Worm (Caenorhabditis elegans) whole organism, L3 larva: ENCODE measurements around the gene C56A3.8.

Experiments used
- ZK546.5 ChIP-seq: sonication (generic microtip); optimal IDR thresholded peaks from 2 replicates; lab custom pipeline; 2017; ENCODE audit warnings: missing biosample characterization, missing genetic modification characterization
- aly-2 ChIP-seq: fragments of 150-350 bp; optimal IDR thresholded peaks from 2 replicates; lab custom pipeline; 2014; ENCODE audit warnings: missing biosample characterization, missing genetic modification characterization
- ceh-16 ChIP-seq: sonication (generic microtip); optimal IDR thresholded peaks from 2 replicates; lab custom pipeline; 2017; ENCODE audit warnings: missing biosample characterization, missing genetic modification characterization
- ceh-28 ChIP-seq: fragments of 150-350 bp; optimal IDR thresholded peaks from 2 replicates; lab custom pipeline; 2014; ENCODE audit warnings: missing biosample characterization, missing genetic modification reagents, missing genetic modification characterization
- ceh-9 ChIP-seq: sonication (generic microtip); optimal IDR thresholded peaks from 2 replicates; lab custom pipeline; 2018; ENCODE audit warnings: missing biosample characterization, missing genetic modification characterization
- daf-12 ChIP-seq: fragments of 150-350 bp; optimal IDR thresholded peaks from 2 replicates; lab custom pipeline; 2014; ENCODE audit warnings: missing biosample characterization, missing genetic modification reagents, missing genetic modification characterization
- egl-27 ChIP-seq: sonication (generic microtip); optimal IDR thresholded peaks from 4 replicates; lab custom pipeline; 2017; ENCODE audit warnings: missing biosample characterization, missing genetic modification reagents, missing genetic modification characterization
- egl-5 ChIP-seq: fragments of 150-350 bp; optimal IDR thresholded peaks from 2 replicates; lab custom pipeline; 2017; ENCODE audit warnings: missing biosample characterization, missing genetic modification reagents, missing genetic modification characterization, inconsistent platforms
- elt-1 ChIP-seq: fragments of 150-350 bp; optimal IDR thresholded peaks from 2 replicates; lab custom pipeline; 2014; ENCODE audit warnings: missing biosample characterization, missing genetic modification characterization
- elt-2 ChIP-seq: sonication (generic microtip); optimal IDR thresholded peaks from 2 replicates; lab custom pipeline; 2016; ENCODE audit warnings: missing genetic modification reagents, mild to moderate bottlenecking, missing genetic modification characterization, missing compliant biosample characterization
- eor-1 ChIP-seq, 2 experiments: fragments of 150-350 bp; optimal IDR thresholded peaks; 2 replicates each; lab custom pipeline; 2014 to 2018; ENCODE audit warnings: missing biosample characterization in 2 of 2, missing genetic modification characterization in 2 of 2
- fkh-2 ChIP-seq: fragments of 150-350 bp; optimal IDR thresholded peaks from 2 replicates; lab custom pipeline; 2014; ENCODE audit warnings: missing biosample characterization, missing genetic modification reagents, missing genetic modification characterization
- fos-1 ChIP-seq: fragments of 150-350 bp; optimal IDR thresholded peaks from 2 replicates; lab custom pipeline; 2014; ENCODE audit warnings: missing biosample characterization, missing genetic modification characterization
- hmg-11 ChIP-seq: sonication (generic microtip); optimal IDR thresholded peaks from 2 replicates; lab custom pipeline; 2016; ENCODE audit warnings: missing genetic modification characterization, missing compliant biosample characterization
- jun-1 ChIP-seq: fragments of 150-350 bp; optimal IDR thresholded peaks from 2 replicates; lab custom pipeline; 2014; ENCODE audit warnings: missing biosample characterization, missing genetic modification reagents, missing genetic modification characterization
- lin-15B ChIP-seq: fragments of 150-350 bp; optimal IDR thresholded peaks from 2 replicates; lab custom pipeline; 2014; ENCODE audit warnings: missing biosample characterization, missing genetic modification characterization
- lsy-12 ChIP-seq: sonication (generic microtip); optimal IDR thresholded peaks from 2 replicates; lab custom pipeline; 2016; ENCODE audit warnings: mild to moderate bottlenecking, missing genetic modification characterization, missing compliant biosample characterization
- mdl-1 ChIP-seq: fragments of 150-350 bp; optimal IDR thresholded peaks from 2 replicates; lab custom pipeline; 2014; ENCODE audit warnings: missing biosample characterization, missing genetic modification characterization
- nhr-11 ChIP-seq: fragments of 150-350 bp; optimal IDR thresholded peaks from 2 replicates; lab custom pipeline; 2014; ENCODE audit warnings: missing biosample characterization, missing genetic modification characterization
- nhr-12 ChIP-seq: fragments of 150-350 bp; optimal IDR thresholded peaks from 2 replicates; lab custom pipeline; 2014; ENCODE audit warnings: missing biosample characterization, missing genetic modification characterization
- nhr-23 ChIP-seq: fragments of 150-350 bp; optimal IDR thresholded peaks from 2 replicates; lab custom pipeline; 2014; ENCODE audit warnings: missing biosample characterization, missing genetic modification reagents, missing genetic modification characterization
- nhr-237 ChIP-seq: fragments of 150-350 bp; optimal IDR thresholded peaks from 2 replicates; lab custom pipeline; 2014; ENCODE audit warnings: missing biosample characterization, missing genetic modification characterization
- nhr-25 ChIP-seq: sonication (generic microtip); optimal IDR thresholded peaks from 2 replicates; lab custom pipeline; 2017; ENCODE audit warnings: missing biosample characterization, missing genetic modification characterization
- nhr-28 ChIP-seq: fragments of 150-350 bp; optimal IDR thresholded peaks from 2 replicates; lab custom pipeline; 2014; ENCODE audit warnings: missing biosample characterization, missing genetic modification characterization
- nhr-43 ChIP-seq: sonication (generic microtip); optimal IDR thresholded peaks from 2 replicates; lab custom pipeline; 2016; ENCODE audit warnings: mild to moderate bottlenecking, missing genetic modification characterization, missing compliant biosample characterization; ENCODE audit not compliant: poor library complexity, severe bottlenecking
- nhr-67 ChIP-seq: fragments of 150-350 bp; optimal IDR thresholded peaks from 2 replicates; lab custom pipeline; 2014; ENCODE audit warnings: missing biosample characterization, missing genetic modification characterization
- nhr-76 ChIP-seq: fragments of 150-350 bp; sonication (generic microtip); optimal IDR thresholded peaks from 5 replicates; lab custom pipeline; 2014; ENCODE audit warnings: missing biosample characterization, missing genetic modification characterization
- nhr-77 ChIP-seq: fragments of 150-350 bp; optimal IDR thresholded peaks from 2 replicates; lab custom pipeline; 2014; ENCODE audit warnings: missing biosample characterization, missing genetic modification characterization
- pha-4 ChIP-seq: fragments of 150-350 bp; optimal IDR thresholded peaks from 2 replicates; lab custom pipeline; 2014; ENCODE audit warnings: missing biosample characterization, missing genetic modification reagents, missing genetic modification characterization
- pqm-1 ChIP-seq: fragments of 150-350 bp; optimal IDR thresholded peaks from 2 replicates; lab custom pipeline; 2017; ENCODE audit warnings: missing biosample characterization, missing genetic modification characterization, inconsistent platforms
- snpc-4 ChIP-seq: fragments of 150-350 bp; optimal IDR thresholded peaks from 2 replicates; lab custom pipeline; 2014; ENCODE audit warnings: missing biosample characterization, missing genetic modification characterization
- tbx-2 ChIP-seq: sonication (generic microtip); optimal IDR thresholded peaks from 2 replicates; lab custom pipeline; 2016; ENCODE audit warnings: mild to moderate bottlenecking, missing genetic modification characterization, missing compliant biosample characterization
- unc-39 ChIP-seq: sonication (generic microtip); optimal IDR thresholded peaks from 4 replicates; lab custom pipeline; 2017; ENCODE audit warnings: missing biosample characterization, missing genetic modification characterization
- unc-62 ChIP-seq: fragments of 150-350 bp; sonication (generic microtip); optimal IDR thresholded peaks from 4 replicates; lab custom pipeline; 2014; ENCODE audit warnings: missing biosample characterization, missing genetic modification reagents, missing genetic modification characterization
- ztf-11 ChIP-seq: fragments of 150-350 bp; optimal IDR thresholded peaks from 2 replicates; lab custom pipeline; 2014; ENCODE audit warnings: missing biosample characterization, missing genetic modification characterization

C56A3.8 gene

DNA sequence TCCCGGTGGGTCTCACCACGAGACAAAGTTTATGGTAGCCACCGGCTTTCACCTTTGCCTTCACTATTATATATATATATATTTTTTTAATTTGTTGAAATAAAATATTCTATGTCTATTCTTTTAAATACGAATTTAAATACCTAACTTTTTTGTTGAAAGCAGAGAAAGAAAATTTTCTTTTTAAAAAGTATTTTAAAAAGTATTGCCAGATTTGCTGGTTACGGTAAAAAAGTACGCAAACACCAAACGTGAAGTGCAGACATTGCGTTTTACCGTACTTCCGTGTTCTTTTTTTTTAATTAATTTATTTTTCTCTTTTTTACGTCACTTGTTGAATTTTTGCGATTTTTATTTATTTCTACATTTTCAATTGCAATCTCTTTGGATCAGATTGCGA lies at the start of gene C56A3.8:
TSS of gene C56A3.8 (plus strand) at position 301 of the 400 bp plus-strand sequence.
- TF ChIP-seq pqm-1 (tag; lab: Kevin White, UChicago) (no peak), eor-1 (tag; optimal IDR thresholded peaks at IDR 0.05; lab: Kevin White, UChicago) (no peak), jun-1 (tag; lab: Kevin White, UChicago) (no peak), fkh-2 (tag; lab: Kevin White, UChicago) (no peak), nhr-67 (tag; lab: Kevin White, UChicago) (no peak), unc-62 (GFP tag; lab: Kevin White, UChicago) (no peak), pha-4 (no peak), aly-2 (no peak), egl-5 (tag; lab: Kevin White, UChicago) (no peak), nhr-11 (tag; lab: Kevin White, UChicago) (no peak), nhr-237 (tag; lab: Kevin White, UChicago) (no peak), elt-1 (tag; lab: Kevin White, UChicago) (no peak), daf-12 (no peak), tbx-2 (tag; lab: Kevin White, UChicago) (no peak), snpc-4 (tag; lab: Kevin White, UChicago) (no peak), nhr-12 (tag; lab: Kevin White, UChicago) (no peak), ztf-11 (tag; lab: Kevin White, UChicago) (no peak)

DNA sequence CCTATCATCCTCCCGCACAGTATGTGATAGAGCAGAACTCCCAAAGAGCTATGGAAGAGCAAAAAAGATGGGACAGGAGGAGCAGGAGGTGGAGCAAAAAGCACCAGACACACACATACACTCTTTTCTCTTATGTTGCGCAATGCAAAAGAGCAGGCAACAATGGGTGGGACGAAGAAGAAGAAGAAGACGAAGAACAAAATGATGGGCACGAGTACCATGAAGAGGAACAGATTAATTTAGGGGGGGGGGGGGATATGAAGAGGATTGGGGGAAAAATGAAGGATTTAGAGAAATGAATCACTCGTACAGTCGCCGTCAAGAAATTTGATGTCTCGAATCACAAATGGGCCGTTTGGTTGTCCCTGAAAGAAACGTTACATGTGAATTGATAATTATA lies 48.5 kb upstream of the C56A3.8 start, which contains the start of gene avr-15:
TSS of gene avr-15 (minus strand) at position 101 of the 400 bp plus-strand sequence.
- no peak for TF ChIP-seq aly-2
- no peak for TF ChIP-seq elt-2
- no peak for TF ChIP-seq ztf-11 (tag; lab: Kevin White, UChicago)
- TF ChIP-seq, all 47 proteins: peak for 0

DNA sequence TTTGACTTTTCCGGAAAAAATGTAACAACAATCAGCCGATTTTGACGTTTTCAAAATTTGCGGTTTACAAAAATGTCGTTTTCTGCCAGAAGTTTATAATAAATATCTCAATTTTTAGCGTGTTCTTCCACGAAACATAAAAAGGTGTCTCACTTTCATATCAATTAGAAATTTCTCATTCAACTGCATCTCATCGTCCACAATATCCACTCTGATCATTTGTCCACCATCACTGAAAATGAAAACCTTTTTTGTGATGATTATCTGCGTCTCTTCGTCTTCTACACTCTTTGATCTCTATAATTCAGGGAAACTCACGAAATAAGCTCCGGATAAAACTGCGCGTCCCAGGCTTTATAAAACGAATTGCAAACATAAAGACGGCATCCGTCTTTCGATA lies 47.6 kb upstream of the C56A3.8 start:
- TF ChIP-seq nhr-25 (tag; lab: Kevin White, UChicago) (no peak), lin-15B (tag; lab: Kevin White, UChicago) (no peak), unc-39 (tag; lab: Kevin White, UChicago) (no peak), nhr-43 (tag; lab: Kevin White, UChicago) (no peak), nhr-23 (tag; lab: Kevin White, UChicago) (no peak), ceh-16 (tag; lab: Kevin White, UChicago) (no peak), lsy-12 (no peak), nhr-28 (tag; lab: Kevin White, UChicago) (no peak), nhr-77 (no peak), fkh-2 (tag; lab: Kevin White, UChicago) (no peak), unc-62 (GFP tag; lab: Kevin White, UChicago) (no peak)

DNA sequence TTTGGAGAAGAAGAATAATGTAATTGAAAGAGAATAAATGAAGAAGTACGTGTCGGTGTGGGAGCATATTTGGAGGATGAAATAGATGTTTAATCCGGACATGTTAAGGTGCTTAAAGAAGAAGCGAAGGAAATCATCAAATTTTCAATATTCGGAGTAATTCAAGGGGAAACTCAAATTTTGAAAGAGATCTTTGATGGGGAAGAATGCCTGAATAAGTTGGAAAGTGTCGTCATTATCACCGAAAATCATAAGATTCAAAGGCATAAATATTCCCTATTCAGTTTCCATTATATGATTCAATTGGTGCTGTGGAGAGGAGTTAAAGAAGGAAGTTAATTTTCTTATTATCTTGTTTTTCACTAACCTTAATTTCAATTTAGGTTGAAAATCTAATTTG lies 45.0 kb upstream of the C56A3.8 start, which contains the start of gene semi-1:
TSS of gene semi-1 (minus strand) at position 101 of the 400 bp plus-strand sequence.
- TF ChIP-seq ceh-9 (tag; lab: Kevin White, UChicago) (no peak), lin-15B (tag; lab: Kevin White, UChicago) (no peak), elt-2 (no peak), eor-1 (tag; optimal IDR thresholded peaks at IDR 0.05; lab: Kevin White, UChicago) (no peak), ZK546.5 (no peak)

DNA sequence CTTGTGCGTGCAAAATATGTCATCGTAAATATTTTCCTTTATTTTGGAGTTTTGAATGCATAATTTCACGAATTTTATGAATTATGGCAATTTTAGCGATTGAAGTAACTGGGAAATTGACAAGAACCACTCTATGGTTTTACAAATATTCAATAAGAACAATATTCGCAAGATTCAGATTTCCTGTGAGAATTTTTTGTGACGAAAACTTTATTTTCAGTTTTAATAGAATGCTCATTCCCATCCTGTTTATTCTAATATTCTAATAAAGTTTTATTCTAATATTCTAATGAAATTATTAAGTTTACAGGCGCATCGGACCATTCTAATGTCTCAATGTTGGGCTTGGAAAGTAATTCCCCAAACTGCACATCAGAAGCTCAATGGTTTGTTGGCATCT lies 36.9 kb upstream of the C56A3.8 start, which contains the start of gene R11G10.3:
TSS of gene R11G10.3 (plus strand) at position 301 of the 400 bp plus-strand sequence.
- TF ChIP-seq aly-2 = no peak
- no peak for TF ChIP-seq unc-62 (GFP tag; lab: Kevin White, UChicago)
- TF ChIP-seq pqm-1 (tag; lab: Kevin White, UChicago) = no peak
- TF ChIP-seq hmg-11 (tag; lab: Kevin White, UChicago) = no peak
- TF ChIP-seq unc-39 (tag; lab: Kevin White, UChicago) = no peak
- TF ChIP-seq egl-5 (tag; lab: Kevin White, UChicago) = no peak
- no peak for TF ChIP-seq nhr-43 (tag; lab: Kevin White, UChicago)
- no peak for TF ChIP-seq tbx-2 (tag; lab: Kevin White, UChicago)
- no peak for TF ChIP-seq nhr-25 (tag; lab: Kevin White, UChicago)
- no peak for TF ChIP-seq nhr-11 (tag; lab: Kevin White, UChicago)
- no peak for TF ChIP-seq nhr-28 (tag; lab: Kevin White, UChicago)
- no peak for TF ChIP-seq fos-1 (tag; lab: Kevin White, UChicago)
- no peak for TF ChIP-seq lsy-12
- TF ChIP-seq ceh-28 = no peak
- TF ChIP-seq fkh-2 (tag; lab: Kevin White, UChicago) = no peak
- no peak for TF ChIP-seq mdl-1 (tag; lab: Kevin White, UChicago)
- no peak for TF ChIP-seq egl-27 (tag; lab: Kevin White, UChicago)
- TF ChIP-seq nhr-76 = no peak
- TF ChIP-seq nhr-237 (tag; lab: Kevin White, UChicago) = no peak
